Worm (Caenorhabditis elegans): ENCODE data around the gene F16G10.13.

DNA sequence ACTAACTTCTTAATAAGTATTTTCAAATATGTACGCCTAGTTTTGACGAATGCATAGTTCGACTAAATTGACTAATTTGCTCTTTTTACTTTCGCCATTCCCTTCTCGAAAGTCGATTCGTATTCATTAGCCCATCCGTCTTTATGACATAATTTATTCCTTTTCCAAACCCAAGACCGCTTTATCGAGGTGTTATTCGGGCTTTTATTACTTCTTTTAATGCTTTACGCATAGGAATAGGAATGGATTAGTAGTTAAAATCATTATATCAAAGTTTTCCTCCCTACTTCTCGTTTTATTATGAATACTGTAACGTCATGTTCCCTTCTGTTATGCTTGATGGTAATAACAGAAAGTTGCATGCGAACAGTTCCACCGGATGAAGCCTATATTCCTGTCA, 20.8 kb downstream of the F16G10.13 start, which contains the start of gene F16G10.2:
- TF ChIP-seq nhr-77 (tag; optimal IDR thresholded peaks at IDR 0.05): no peak
- TF ChIP-seq ztf-11 (tag; optimal IDR thresholded peaks at IDR 0.05): no peak
- TF ChIP-seq ama-1 (optimal IDR thresholded peaks at IDR 0.05): no peak
- TF ChIP-seq nhr-12 (tag; optimal IDR thresholded peaks at IDR 0.05): no peak
- TF ChIP-seq fos-1 (tag; optimal IDR thresholded peaks at IDR 0.05): no peak
- TF ChIP-seq peb-1 (tag; optimal IDR thresholded peaks at IDR 0.05): no peak
- TF ChIP-seq lsy-2 (tag; optimal IDR thresholded peaks at IDR 0.05): no peak
